Worm (Caenorhabditis elegans): ENCODE measurements around the gene pdfr-1.

ce11 chrIII:6605442-6605992 lies 46.4 kb downstream of the pdfr-1 start:
- TF ChIP-seq ama-1 (optimal IDR thresholded peaks at IDR 0.05) (no peak), ets-7 (tag; optimal IDR thresholded peaks at IDR 0.05) (no peak), tra-4 (tag; optimal IDR thresholded peaks at IDR 0.05) (no peak), flt-1 (GFP tag; IDR thresholded peaks at IDR 0.05) (no peak)
